Fruit fly (Drosophila melanogaster): Measurements from ENCODE around the gene Cpr30F.

DNA sequence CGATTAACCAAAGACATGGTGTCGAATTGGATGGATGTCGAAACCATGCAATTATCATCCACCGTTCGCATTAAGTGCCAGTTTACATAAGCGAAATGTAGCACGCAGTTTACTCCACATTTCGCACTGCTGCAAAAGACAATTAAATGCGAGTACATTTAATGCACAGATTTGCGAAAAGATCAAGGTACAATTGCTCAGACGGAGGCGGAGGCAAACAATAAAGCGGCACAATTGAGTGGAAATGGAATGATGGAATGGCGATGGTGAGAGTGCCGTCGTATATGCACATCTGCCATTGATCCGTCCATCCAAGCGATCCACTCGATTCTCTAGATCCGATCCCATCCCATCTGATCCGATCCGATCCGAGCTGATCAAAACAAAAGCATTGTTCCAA, 12.1 kb upstream of the Cpr30F start:
- no peak for TF ChIP-seq cnc (optimal IDR thresholded peaks at IDR 0.05)
- no peak for TF ChIP-seq tj (GFP tag; optimal IDR thresholded peaks at IDR 0.05)
- TF ChIP-seq cic (GFP tag; optimal IDR thresholded peaks at IDR 0.05) = no peak
- no peak for TF ChIP-seq CG1620 (GFP tag; optimal IDR thresholded peaks at IDR 0.05)
- TF ChIP-seq CG7101 (tag; optimal IDR thresholded peaks at IDR 0.05) = no peak
- TF ChIP-seq CG11617 (GFP tag; optimal IDR thresholded peaks at IDR 0.05) = no peak
- no peak for TF ChIP-seq Mnt (GFP tag; optimal IDR thresholded peaks at IDR 0.05)
